Fruit fly (Drosophila melanogaster): ENCODE results near the gene scf.

scf gene

DNA sequence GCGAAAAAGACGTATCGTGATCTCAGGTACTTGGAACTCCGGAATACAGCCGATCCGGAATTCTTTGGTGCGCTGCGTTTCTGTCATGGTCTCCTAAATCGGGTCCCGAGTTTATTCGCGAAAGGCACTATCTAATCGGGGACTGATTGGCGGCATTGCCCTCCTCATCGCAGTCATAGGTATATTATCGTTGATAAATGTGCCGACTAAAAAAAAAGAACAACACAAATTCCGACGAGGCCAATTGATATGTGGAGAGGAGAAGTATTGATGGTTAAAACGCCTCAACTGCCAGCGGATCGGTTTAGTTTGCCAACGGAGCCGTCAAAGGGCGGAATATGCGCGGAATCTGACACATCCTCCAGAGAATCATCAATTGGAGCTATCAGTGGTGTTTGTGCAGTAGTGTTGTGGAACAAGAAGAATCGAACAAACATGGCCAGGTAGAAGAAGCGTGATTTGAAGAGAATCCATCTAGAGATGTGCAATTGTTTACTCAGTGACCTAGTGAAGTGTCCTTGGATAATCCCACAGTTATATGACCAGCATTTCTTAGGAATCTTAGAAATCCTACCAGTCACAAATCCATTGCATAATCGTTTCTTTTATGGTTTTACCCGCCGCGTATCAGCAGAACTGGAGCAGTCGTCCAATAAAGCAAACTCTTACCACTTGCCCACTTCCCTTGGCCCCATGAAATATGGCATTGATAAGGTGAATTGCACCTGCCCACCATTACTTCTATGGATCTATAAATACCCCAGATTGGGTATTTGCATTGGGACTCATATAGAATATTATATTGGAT lies 26.6 kb downstream of the scf start (continued):
- TF ChIP-seq HmgZ (tag; optimal IDR thresholded peaks at IDR 0.05) (peak; percentile 8), vnd (GFP tag; IDR thresholded peaks at IDR 0.05; ENCODE audit: partially characterized antibody) (0 out of 3 replicates have a peak, but pooled peaks have one; percentile 10), mirr (GFP tag; optimal IDR thresholded peaks at IDR 0.05) (peak; percentile 68), Neu2 (GFP tag; optimal IDR thresholded peaks at IDR 0.05; ENCODE audit: borderline replicate concordance) (no peak), CG3995 (GFP tag; optimal IDR thresholded peaks at IDR 0.05) (no peak), Mad (GFP tag; optimal IDR thresholded peaks at IDR 0.05) (no peak), zen (tag; optimal IDR thresholded peaks at IDR 0.05) (no peak), rib (GFP tag; IDR thresholded peaks at IDR 0.05) (peak; percentile 43; the same call in 1 of the 2 replicates), B-H2 (GFP tag; optimal IDR thresholded peaks at IDR 0.05) (peak; percentile 1)

- TF ChIP-seq Lpt (GFP tag; optimal IDR thresholded peaks at IDR 0.05) (no peak), CG4328 (GFP tag; optimal IDR thresholded peaks at IDR 0.05) (no peak), Rfx (GFP tag; IDR thresholded peaks at IDR 0.05) (no peak), Max (GFP tag; optimal IDR thresholded peaks at IDR 0.05) (no peak), da (GFP tag; optimal IDR thresholded peaks at IDR 0.05) (no peak), Xrp1 (GFP tag; IDR thresholded peaks at IDR 0.05) (no peak), abd-A (tag; optimal IDR thresholded peaks at IDR 0.05) (no peak), exex (tag; optimal IDR thresholded peaks at IDR 0.05) (peak; percentile 82), tna (GFP tag; IDR thresholded peaks at IDR 0.05; ENCODE audit: partially characterized antibody) (no peak), CG6689 (GFP tag; IDR thresholded peaks at IDR 0.05) (no peak), CG8089 (GFP tag; optimal IDR thresholded peaks at IDR 0.05) (no peak), CG18262 (tag; optimal IDR thresholded peaks at IDR 0.05) (no peak), CG12391 (tag; optimal IDR thresholded peaks at IDR 0.05) (no peak), E2f2 (GFP tag; IDR thresholded peaks at IDR 0.05) (no peak), sug (tag; optimal IDR thresholded peaks at IDR 0.05) (peak; percentile 61), CG13123 (GFP tag; optimal IDR thresholded peaks at IDR 0.05) (no peak), Mrtf (GFP tag; IDR thresholded peaks at IDR 0.05) (no peak), eve (GFP tag; optimal IDR thresholded peaks at IDR 0.05) (no peak), zen2 (GFP tag; IDR thresholded peaks at IDR 0.05; ENCODE audit: partially characterized antibody) (no peak), scrt (GFP tag; optimal IDR thresholded peaks at IDR 0.05) (no peak), disco-r (GFP tag; optimal IDR thresholded peaks at IDR 0.05) (no peak), CG10654 (GFP tag; optimal IDR thresholded peaks at IDR 0.05) (no peak), CG1602 (GFP tag; optimal IDR thresholded peaks at IDR 0.05) (no peak), row (GFP tag; IDR thresholded peaks at IDR 0.05) (no peak), dan (GFP tag; IDR thresholded peaks at IDR 0.05) (no peak), CG3838 (GFP tag; optimal IDR thresholded peaks at IDR 0.05) (no peak), p53 (GFP tag; optimal IDR thresholded peaks at IDR 0.05) (no peak), GATAe (GFP tag; conservative IDR thresholded peaks at IDR 0.05) (0 out of 2 replicates have a peak, but pooled peaks have one; percentile 38), ato (GFP tag; IDR thresholded peaks at IDR 0.05; ENCODE audit: partially characterized antibody) (no peak), wor (GFP tag; IDR thresholded peaks at IDR 0.05) (no peak), cad (GFP tag; optimal IDR thresholded peaks at IDR 0.05) (no peak), CG31388 (GFP tag; optimal IDR thresholded peaks at IDR 0.05) (no peak), fd64A (GFP tag; optimal IDR thresholded peaks at IDR 0.05) (no peak), grn (GFP tag; optimal IDR thresholded peaks at IDR 0.05) (peak; percentile 48)
Measured at dm6 chr3L:1325626-1325937, 27.1 kb downstream of the scf start.
